Fruit fly (Drosophila melanogaster) whole organism, prepupa: ENCODE results near the gene drn.

Source experiments
- CG3919 ChIP-seq: fragments of 200-800 bp; sonication (Bioruptor generic); optimal IDR thresholded peaks from 3 replicates; lab custom pipeline; 2016; ENCODE audit warnings: missing biosample characterization, missing genetic modification characterization
- CG4318 ChIP-seq: fragments of 200-800 bp; sonication (Bioruptor generic); optimal IDR thresholded peaks from 3 replicates; lab custom pipeline; 2017; ENCODE audit warnings: missing biosample characterization, mild to moderate bottlenecking, missing genetic modification characterization
- CG7368 ChIP-seq: fragments of 200-800 bp; sonication (Bioruptor generic); optimal IDR thresholded peaks from 3 replicates; lab custom pipeline; 2016; ENCODE audit warnings: missing biosample characterization, missing genetic modification characterization

DNA sequence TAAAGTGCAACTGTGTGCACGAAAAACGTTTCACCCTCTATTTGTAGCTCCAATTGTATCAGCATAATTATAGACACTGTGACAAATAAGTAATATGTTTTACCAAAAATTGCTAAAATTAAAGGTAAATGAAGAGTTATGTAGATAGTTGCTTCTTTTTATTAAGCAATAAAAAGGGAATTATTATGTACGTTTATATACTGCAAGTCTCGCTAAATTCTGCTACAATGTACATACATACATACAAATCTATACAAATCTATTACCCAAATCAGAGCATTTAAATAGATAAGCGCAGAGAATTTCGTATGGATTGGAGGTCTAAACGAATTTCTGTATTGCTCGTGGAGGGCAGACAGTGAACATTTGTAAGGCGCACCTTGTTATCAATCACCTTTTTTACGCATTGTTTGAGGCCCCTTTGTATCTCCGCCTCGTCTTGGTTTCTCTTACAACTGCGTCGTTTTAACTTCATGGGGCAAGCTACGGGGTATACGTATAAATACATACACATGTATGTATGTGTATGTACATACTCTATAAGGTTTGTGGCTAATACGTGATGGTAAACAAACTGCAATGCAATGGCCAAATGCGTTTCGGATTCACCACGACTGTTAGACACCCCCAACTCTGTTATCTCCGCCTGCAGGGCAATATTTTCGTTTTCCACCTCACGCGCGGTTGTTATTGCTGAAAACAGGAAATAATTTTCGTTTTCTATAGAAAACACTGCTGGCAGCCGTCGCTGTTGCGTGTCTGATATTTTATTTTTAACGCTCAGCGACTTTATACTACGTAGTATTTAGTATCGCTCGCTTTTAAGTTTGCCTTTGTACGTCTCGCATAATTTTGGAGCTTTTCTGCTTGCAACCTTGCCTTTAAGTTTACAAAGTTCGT is 590 bp upstream of the drn start:
- peak; percentile 37 for TF ChIP-seq CG7368 (GFP tag; lab: Kevin White, UChicago)
- TF ChIP-seq CG3919 (GFP tag; lab: Kevin White, UChicago): peak; percentile 76
- peak; percentile 76 for TF ChIP-seq CG4318 (GFP tag; lab: Kevin White, UChicago)
